Fruit fly (Drosophila melanogaster) whole organism, embryonic: ENCODE measurements around the gene Naa20A.

Experiments
- Ada2b ChIP-seq: fragments of 200-800 bp; sonication (Bioruptor generic); IDR thresholded peaks from 2 replicates; pipeline ENCODE4 v1.3.6; 2022; ENCODE audit warnings: missing biosample characterization, missing genetic modification characterization
- Bgb ChIP-seq: fragments of 200-800 bp; sonication (Bioruptor generic); IDR thresholded peaks from 2 replicates; pipeline ENCODE4 v1.3.6; 2022; ENCODE audit warnings: missing biosample characterization, missing genetic modification characterization; ENCODE audit not compliant: partially characterized antibody
- CG12391 ChIP-seq: fragments of 200-800 bp; sonication (Bioruptor generic); optimal IDR thresholded peaks from 3 replicates; lab custom pipeline; 2018; ENCODE audit warnings: missing biosample characterization, mild to moderate bottlenecking, missing genetic modification characterization, moderate library complexity
- CG12942 ChIP-seq: fragments of 200-800 bp; sonication (Bioruptor generic); optimal IDR thresholded peaks from 3 replicates; lab custom pipeline; 2016; ENCODE audit warnings: missing biosample characterization, missing genetic modification characterization
- CG13287 ChIP-seq: fragments of 200-800 bp; sonication (Bioruptor generic); IDR thresholded peaks from 2 replicates; pipeline ENCODE4 v1.3.6; 2022; ENCODE audit warnings: missing biosample characterization, missing genetic modification characterization; ENCODE audit not compliant: partially characterized antibody
- CG13296 ChIP-seq: fragments of 200-800 bp; sonication (Bioruptor generic); optimal IDR thresholded peaks from 3 replicates; lab custom pipeline; 2018; ENCODE audit warnings: missing biosample characterization, mild to moderate bottlenecking, missing genetic modification characterization
- CG14050 ChIP-seq: fragments of 200-800 bp; sonication (Bioruptor generic); IDR thresholded peaks from 3 replicates; pipeline ENCODE4 v1.3.6; 2022; ENCODE audit warnings: missing biosample characterization, missing genetic modification characterization
- CG14441 ChIP-seq: fragments of 200-800 bp; sonication (Bioruptor generic); IDR thresholded peaks from 2 replicates; pipeline ENCODE4 v1.3.6; 2022; ENCODE audit warnings: missing biosample characterization, missing genetic modification characterization
- CG14860 ChIP-seq: fragments of 200-800 bp; sonication (Bioruptor generic); IDR thresholded peaks from 3 replicates; pipeline ENCODE4 v1.3.6; 2022; ENCODE audit warnings: missing biosample characterization, missing genetic modification characterization; ENCODE audit not compliant: partially characterized antibody
- CG16813 ChIP-seq: fragments of 200-800 bp; sonication (Bioruptor generic); IDR thresholded peaks from 3 replicates; pipeline ENCODE4 v1.3.6; 2022; ENCODE audit warnings: missing biosample characterization, missing genetic modification characterization; ENCODE audit not compliant: partially characterized antibody
- CG17829 ChIP-seq: fragments of 200-800 bp; optimal IDR thresholded peaks from 2 replicates; lab custom pipeline; 2019; ENCODE audit warnings: missing biosample characterization, mild to moderate bottlenecking, missing genetic modification characterization, moderate library complexity
- CG30020 ChIP-seq: fragments of 200-800 bp; optimal IDR thresholded peaks from 2 replicates; lab custom pipeline; 2019; ENCODE audit warnings: missing biosample characterization, mild to moderate bottlenecking, missing genetic modification characterization, moderate library complexity
- CG30431 ChIP-seq: fragments of 200-800 bp; sonication (Bioruptor generic); optimal IDR thresholded peaks from 2 replicates; lab custom pipeline; 2017; ENCODE audit warnings: missing biosample characterization, missing genetic modification characterization
- CG31441 ChIP-seq: fragments of 200-800 bp; sonication (Bioruptor generic); IDR thresholded peaks from 2 replicates; pipeline ENCODE4 v1.3.6; 2022; ENCODE audit warnings: missing biosample characterization, missing genetic modification characterization
- CG34224 ChIP-seq: fragments of 200-800 bp; sonication (Bioruptor generic); IDR thresholded peaks from 3 replicates; pipeline ENCODE4 v1.3.6; 2022; ENCODE audit warnings: missing biosample characterization, missing genetic modification characterization; ENCODE audit not compliant: partially characterized antibody
- CG3838 ChIP-seq: fragments of 200-800 bp; sonication (Bioruptor generic); optimal IDR thresholded peaks from 3 replicates; lab custom pipeline; 2016; ENCODE audit warnings: missing biosample characterization, missing genetic modification characterization
- CG4707 ChIP-seq: fragments of 200-800 bp; sonication (Bioruptor generic); optimal IDR thresholded peaks from 2 replicates; lab custom pipeline; 2018; ENCODE audit warnings: missing biosample characterization, mild to moderate bottlenecking, missing genetic modification characterization, moderate library complexity
- CG8290 ChIP-seq, 3 experiments: fragments of 200-800 bp; sonication (Bioruptor generic); optimal IDR thresholded peaks; 2 replicates each; lab custom pipeline; 2016 to 2019; ENCODE audit warnings: missing biosample characterization in 3 of 3, missing genetic modification characterization in 3 of 3, mild to moderate bottlenecking in 2 of 3, moderate library complexity in 1 of 3
- CG8765 ChIP-seq: fragments of 200-800 bp; sonication (Bioruptor generic); IDR thresholded peaks from 2 replicates; pipeline ENCODE4 v1.3.6; 2022; ENCODE audit warnings: missing biosample characterization, missing genetic modification characterization
- CG9797 ChIP-seq: fragments of 200-800 bp; sonication (Bioruptor generic); optimal IDR thresholded peaks from 3 replicates; lab custom pipeline; 2018; ENCODE audit warnings: missing biosample characterization, mild to moderate bottlenecking, missing genetic modification characterization
- Dip2 ChIP-seq: fragments of 200-800 bp; sonication (Bioruptor generic); IDR thresholded peaks from 2 replicates; pipeline ENCODE4 v1.3.6; 2022; ENCODE audit warnings: missing biosample characterization, missing genetic modification characterization
- Eip74EF ChIP-seq, 2 experiments: fragments of 200-800 bp in 1 of 2; fragments of >200 bp in 1 of 2; sonication (Bioruptor generic) in 1 of 2; optimal IDR thresholded peaks; 2 replicates each; lab custom pipeline; 2017 to 2019; ENCODE audit warnings: missing biosample characterization in 2 of 2, missing genetic modification characterization in 2 of 2, mild to moderate bottlenecking in 1 of 2, moderate library complexity in 1 of 2
- H2.0 ChIP-seq: fragments of 200-800 bp; sonication (Bioruptor generic); IDR thresholded peaks from 2 replicates; pipeline ENCODE4 v1.3.6; 2022; ENCODE audit warnings: missing biosample characterization, missing genetic modification characterization
- HHEX ChIP-seq: fragments of 200-800 bp; sonication (Bioruptor generic); optimal IDR thresholded peaks from 3 replicates; lab custom pipeline; 2017; ENCODE audit warnings: missing biosample characterization, mild to moderate bottlenecking, missing genetic modification characterization, missing genetic modification reagents
- Hand ChIP-seq: fragments of 200-800 bp; sonication (Bioruptor generic); optimal IDR thresholded peaks from 2 replicates; lab custom pipeline; 2017; ENCODE audit warnings: mild to moderate bottlenecking, missing biosample characterization, missing genetic modification reagents, missing genetic modification characterization
- HmgD ChIP-seq: fragments of 200-800 bp; sonication (Bioruptor generic); optimal IDR thresholded peaks from 3 replicates; lab custom pipeline; 2016; ENCODE audit warnings: missing biosample characterization, missing genetic modification characterization
- Kr ChIP-seq: fragments of 200-800 bp; sonication (Bioruptor generic); optimal IDR thresholded peaks from 2 replicates; lab custom pipeline; 2017; ENCODE audit warnings: missing biosample characterization, mild to moderate bottlenecking, missing genetic modification characterization
- MBD-R2 ChIP-seq: fragments of 200-800 bp; sonication (Bioruptor generic); IDR thresholded peaks from 2 replicates; pipeline ENCODE4 v1.3.6; 2022; ENCODE audit warnings: missing biosample characterization, missing genetic modification characterization
- Mrtf ChIP-seq: fragments of 200-800 bp; sonication (Bioruptor generic); IDR thresholded peaks from 3 replicates; pipeline ENCODE4 v1.3.6; 2022; ENCODE audit warnings: missing biosample characterization, missing genetic modification characterization
- Spps ChIP-seq: fragments of 200-800 bp; sonication (Bioruptor generic); optimal IDR thresholded peaks from 2 replicates; lab custom pipeline; 2018; ENCODE audit warnings: missing biosample characterization, mild to moderate bottlenecking, missing genetic modification characterization
- YL-1 ChIP-seq: fragments of 200-800 bp; sonication (Bioruptor generic); optimal IDR thresholded peaks from 3 replicates; lab custom pipeline; 2017; ENCODE audit warnings: missing biosample characterization, mild to moderate bottlenecking, missing genetic modification characterization
- bbx ChIP-seq: fragments of 200-800 bp; sonication (Bioruptor generic); IDR thresholded peaks from 2 replicates; pipeline ENCODE4 v1.3.6; 2022; ENCODE audit warnings: missing biosample characterization, missing genetic modification characterization; ENCODE audit not compliant: partially characterized antibody
- cg ChIP-seq: fragments of 200-800 bp; sonication (Bioruptor generic); optimal IDR thresholded peaks from 3 replicates; lab custom pipeline; 2019; ENCODE audit warnings: missing biosample characterization, mild to moderate bottlenecking, missing genetic modification characterization, moderate library complexity
- chn ChIP-seq: fragments of 200-800 bp; sonication (Bioruptor generic); optimal IDR thresholded peaks from 2 replicates; lab custom pipeline; 2016; ENCODE audit warnings: missing biosample characterization, missing genetic modification characterization
- dati ChIP-seq: fragments of 200-800 bp; sonication (Bioruptor generic); IDR thresholded peaks from 2 replicates; pipeline ENCODE4 v1.3.6; 2022; ENCODE audit warnings: missing biosample characterization, missing genetic modification characterization
- dm ChIP-seq: fragments of 200-800 bp; sonication (Bioruptor generic); optimal IDR thresholded peaks from 3 replicates; lab custom pipeline; 2016; ENCODE audit warnings: missing biosample characterization, missing genetic modification characterization
- fru ChIP-seq: fragments of >200 bp; optimal IDR thresholded peaks from 2 replicates; lab custom pipeline; 2017
- gcm ChIP-seq: fragments of 200-800 bp; sonication (Bioruptor generic); optimal IDR thresholded peaks from 2 replicates; lab custom pipeline; 2019; ENCODE audit warnings: missing biosample characterization, mild to moderate bottlenecking, missing genetic modification characterization, moderate library complexity
- hbn ChIP-seq: fragments of 200-800 bp; sonication (Bioruptor generic); IDR thresholded peaks from 2 replicates; pipeline ENCODE4 v1.3.6; 2022; ENCODE audit warnings: missing biosample characterization, missing genetic modification characterization; ENCODE audit not compliant: partially characterized antibody
- insv ChIP-seq, 2 experiments: fragments of 200-800 bp; sonication (Bioruptor generic); optimal IDR thresholded peaks; 3 replicates each; lab custom pipeline; 2016 to 2018; ENCODE audit warnings: missing biosample characterization in 2 of 2, missing genetic modification characterization in 2 of 2
- kay ChIP-seq: fragments of 200-800 bp; sonication (Bioruptor generic); optimal IDR thresholded peaks from 2 replicates; lab custom pipeline; 2016; ENCODE audit warnings: missing biosample characterization, missing genetic modification characterization
- lola ChIP-seq, 3 experiments: fragments of >200 bp in 2 of 3; fragments of 200-800 bp in 1 of 3; sonication (Bioruptor generic) in 1 of 3; optimal IDR thresholded peaks; 2 replicates each; lab custom pipeline; 2017 to 2019; ENCODE audit warnings: missing biosample characterization in 3 of 3, missing genetic modification characterization in 3 of 3, mild to moderate bottlenecking in 1 of 3, moderate library complexity in 1 of 3
- mld ChIP-seq: fragments of 200-800 bp; sonication (Bioruptor generic); IDR thresholded peaks from 3 replicates; pipeline ENCODE4 v1.3.6; 2022; ENCODE audit warnings: missing biosample characterization, missing genetic modification characterization; ENCODE audit not compliant: partially characterized antibody
- pita ChIP-seq: fragments of 200-800 bp; sonication (Bioruptor generic); optimal IDR thresholded peaks from 2 replicates; lab custom pipeline; 2017; ENCODE audit warnings: missing biosample characterization, mild to moderate bottlenecking, missing genetic modification characterization
- sisA ChIP-seq: fragments of 200-800 bp; sonication (Bioruptor generic); IDR thresholded peaks from 2 replicates; pipeline ENCODE4 v1.3.6; 2022; ENCODE audit warnings: missing biosample characterization, missing genetic modification characterization
- slbo ChIP-seq: fragments of 200-800 bp; sonication (Bioruptor generic); IDR thresholded peaks from 2 replicates; pipeline ENCODE4 v1.3.6; 2022; ENCODE audit warnings: missing biosample characterization, missing genetic modification characterization
- so ChIP-seq: fragments of 200-800 bp; sonication (Bioruptor generic); IDR thresholded peaks from 3 replicates; pipeline ENCODE4 v1.3.6; 2022; ENCODE audit warnings: missing biosample characterization, missing genetic modification characterization
- sqz ChIP-seq: fragments of 200-800 bp; sonication (Bioruptor generic); optimal IDR thresholded peaks from 3 replicates; lab custom pipeline; 2018; ENCODE audit warnings: missing biosample characterization, mild to moderate bottlenecking, missing genetic modification characterization
- stc ChIP-seq: fragments of 200-800 bp; sonication (Bioruptor generic); IDR thresholded peaks from 2 replicates; pipeline ENCODE4 v1.3.6; 2022; ENCODE audit warnings: missing biosample characterization, missing genetic modification characterization
- vnd ChIP-seq: fragments of 200-800 bp; sonication (Bioruptor generic); IDR thresholded peaks from 3 replicates; pipeline ENCODE4 v1.3.6; 2022; ENCODE audit warnings: missing biosample characterization, missing genetic modification characterization; ENCODE audit not compliant: partially characterized antibody

Gene Naa20A

dm6 chrX:19601644-19602043 is 21.2 kb downstream of the Naa20A start, which contains the start of gene CG14220 (continued):
- TF ChIP-seq HmgD (GFP tag; lab: Kevin White, UChicago) (no peak), MBD-R2 (GFP tag; lab: Robert Waterston, UW) (peak; percentile 72), Hand (GFP tag; lab: Kevin White, UChicago) (no peak), HHEX (GFP tag; lab: Kevin White, UChicago) (no peak), cg (peak; percentile 60), CG9797 (peak; percentile 39), gcm (no peak), CG4707 (GFP tag; lab: Kevin White, UChicago) (no peak), insv (GFP tag; optimal IDR thresholded peaks at IDR 0.05; lab: Kevin White, UChicago) (peak in 1 of 2 experiments; percentile 15), CG30431 (GFP tag; lab: Kevin White, UChicago) (no peak), H2.0 (GFP tag; lab: Robert Waterston, UW) (no peak), CG13296 (GFP tag; lab: Kevin White, UChicago) (peak; percentile 9), YL-1 (GFP tag; lab: Kevin White, UChicago) (peak; percentile 63), CG34224 (peak; percentile 97), so (GFP tag; lab: Robert Waterston, UW) (no peak), CG14860 (GFP tag; lab: Robert Waterston, UW) (peak; percentile 90), CG8765 (GFP tag; lab: Robert Waterston, UW) (no peak), CG8290 (GFP tag; optimal IDR thresholded peaks at IDR 0.05; lab: Kevin White, UChicago) (no peak), CG8290 (tag; optimal IDR thresholded peaks at IDR 0.05; lab: Kevin White, UChicago) (peak in 1 of 2 experiments; percentile 72), Eip74EF (GFP tag; optimal IDR thresholded peaks at IDR 0.05; lab: Kevin White, UChicago) (no peak), CG31441 (GFP tag; lab: Robert Waterston, UW) (0 out of 2 replicates have a peak, but pooled peaks have one; percentile 30), dm (GFP tag; lab: Kevin White, UChicago) (peak; percentile 4), chn (GFP tag; lab: Kevin White, UChicago) (no peak), Kr (GFP tag; lab: Kevin White, UChicago) (no peak), CG17829 (tag; lab: Kevin White, UChicago) (peak; percentile 37), kay (GFP tag; lab: Kevin White, UChicago) (no peak), CG16813 (GFP tag; lab: Robert Waterston, UW) (peak; percentile 93), CG3838 (GFP tag; lab: Kevin White, UChicago) (no peak), CG13287 (GFP tag; lab: Robert Waterston, UW) (peak; percentile 93), Spps (tag; lab: Kevin White, UChicago) (no peak), CG14050 (GFP tag; lab: Robert Waterston, UW) (no peak), Ada2b (GFP tag; lab: Robert Waterston, UW) (no peak), hbn (GFP tag; lab: Robert Waterston, UW) (peak; percentile 90), vnd (GFP tag; lab: Robert Waterston, UW) (peak; percentile 87), CG12942 (GFP tag; lab: Kevin White, UChicago) (no peak), slbo (GFP tag; lab: Robert Waterston, UW) (peak; percentile 36; the same call in 1 of the 2 replicates), CG12391 (peak; percentile 19), bbx (GFP tag; lab: Robert Waterston, UW) (peak; percentile 97), CG14441 (GFP tag; lab: Robert Waterston, UW) (no peak), stc (GFP tag; lab: Robert Waterston, UW) (no peak), lola (GFP tag; optimal IDR thresholded peaks at IDR 0.05; lab: Kevin White, UChicago) (no peak), dati (GFP tag; lab: Robert Waterston, UW) (no peak), sisA (GFP tag; lab: Robert Waterston, UW) (no peak), sqz (GFP tag; lab: Kevin White, UChicago) (peak; percentile 5), mld (GFP tag; lab: Robert Waterston, UW) (peak; percentile 93), Dip2 (GFP tag; lab: Robert Waterston, UW) (no peak), CG30020 (peak; percentile 16), Mrtf (GFP tag; lab: Robert Waterston, UW) (no peak), pita (GFP tag; lab: Kevin White, UChicago) (no peak), fru (lab: Kevin White, UChicago) (no peak), Bgb (peak; percentile 97)
